Fruit fly (Drosophila melanogaster): ENCODE data around the gene CG3402.

The CG3402 gene

dm6 chr3L:628654-629285 lies 23.9 kb downstream of the CG3402 start:
- TF ChIP-seq CG7786 (GFP tag; optimal IDR thresholded peaks at IDR 0.05) (peak; percentile 13), CG11093 (GFP tag; IDR thresholded peaks at IDR 0.05) (no peak), CG17186 (GFP tag; optimal IDR thresholded peaks at IDR 0.05) (no peak), eve (GFP tag; optimal IDR thresholded peaks at IDR 0.05) (peak in 1 of 2 experiments; percentile 53), nom (GFP tag; optimal IDR thresholded peaks at IDR 0.05) (peak; percentile 65), sens-2 (GFP tag; IDR thresholded peaks at IDR 0.05) (0 out of 2 replicates have a peak, but pooled peaks have one; percentile 21), Stat92E (GFP tag; optimal IDR thresholded peaks at IDR 0.05) (peak in 1 of 3 experiments; percentile 29), Pdp1 (GFP tag; optimal IDR thresholded peaks at IDR 0.05) (peak in 1 of 2 experiments; percentile 84)

- peak; percentile 16 for TF ChIP-seq unpg (GFP tag; optimal IDR thresholded peaks at IDR 0.05)
- no peak for TF ChIP-seq toy (GFP tag; IDR thresholded peaks at IDR 0.05)
- peak; percentile 55 for TF ChIP-seq Xrp1 (GFP tag; IDR thresholded peaks at IDR 0.05)
- TF ChIP-seq Lim3 (GFP tag; IDR thresholded peaks at IDR 0.05) = no peak
- TF ChIP-seq Mes4 (GFP tag; optimal IDR thresholded peaks at IDR 0.05) = no peak
- peak; percentile 50; the same call in 1 of the 2 replicates for TF ChIP-seq klu (GFP tag; IDR thresholded peaks at IDR 0.05)
- peak; percentile 45; the same call in 1 of the 2 replicates for TF ChIP-seq amos (GFP tag; IDR thresholded peaks at IDR 0.05; ENCODE audit: partially characterized antibody)
- TF ChIP-seq CG2129 (GFP tag; IDR thresholded peaks at IDR 0.05; ENCODE audit: partially characterized antibody) = no peak
- TF ChIP-seq Nf-YB (GFP tag; optimal IDR thresholded peaks at IDR 0.05) = peak; percentile 30
- peak; percentile 48 for TF ChIP-seq CG32532 (GFP tag; IDR thresholded peaks at IDR 0.05)
- peak; percentile 53; the same call in 2 of the 3 replicates for TF ChIP-seq tgo (GFP tag; IDR thresholded peaks at IDR 0.05)
- peak; percentile 55 for TF ChIP-seq NfI (GFP tag; optimal IDR thresholded peaks at IDR 0.05)
- peak; percentile 7 for TF ChIP-seq CG18764 (GFP tag; optimal IDR thresholded peaks at IDR 0.05)
- TF ChIP-seq az2 (GFP tag; optimal IDR thresholded peaks at IDR 0.05) = peak; percentile 8
- TF ChIP-seq CG32772 (GFP tag; IDR thresholded peaks at IDR 0.05) = peak; percentile 59
- TF ChIP-seq zen2 (GFP tag; IDR thresholded peaks at IDR 0.05; ENCODE audit: partially characterized antibody) = peak; percentile 78; the same call in 2 of the 3 replicates
- no peak for TF ChIP-seq CG15601 (tag; optimal IDR thresholded peaks at IDR 0.05)
- peak; percentile 39; the same call in 1 of the 2 replicates for TF ChIP-seq CG4404 (GFP tag; IDR thresholded peaks at IDR 0.05)
- TF ChIP-seq lola (GFP tag; optimal IDR thresholded peaks at IDR 0.05) = peak in 2 of 3 experiments; percentile 33 to 84
- peak; percentile 11 for TF ChIP-seq Fer3 (tag; optimal IDR thresholded peaks at IDR 0.05)
- no peak for TF ChIP-seq Camta (GFP tag; optimal IDR thresholded peaks at IDR 0.05)
- TF ChIP-seq MESR4 (GFP tag; optimal IDR thresholded peaks at IDR 0.05) = peak; percentile 7
- TF ChIP-seq z (GFP tag; IDR thresholded peaks at IDR 0.05) = no peak
- TF ChIP-seq ems (GFP tag; optimal IDR thresholded peaks at IDR 0.05) = no peak
- TF ChIP-seq CG14860 (GFP tag; IDR thresholded peaks at IDR 0.05; ENCODE audit: partially characterized antibody) = no peak
- 0 out of 2 replicates have a peak, but pooled peaks have one; percentile 39 for TF ChIP-seq tna (GFP tag; IDR thresholded peaks at IDR 0.05; ENCODE audit: partially characterized antibody)
- peak; percentile 94 for TF ChIP-seq sug (tag; optimal IDR thresholded peaks at IDR 0.05)
- TF ChIP-seq CG12769 (tag; optimal IDR thresholded peaks at IDR 0.05) = peak; percentile 97
- TF ChIP-seq slbo (GFP tag; IDR thresholded peaks at IDR 0.05) = peak; percentile 84
- no peak for TF ChIP-seq wek (GFP tag; optimal IDR thresholded peaks at IDR 0.05)
- TF ChIP-seq Hr51 (GFP tag; optimal IDR thresholded peaks at IDR 0.05) = peak in 1 of 2 experiments; percentile 9
- TF ChIP-seq Doc2 (GFP tag; IDR thresholded peaks at IDR 0.05) = no peak
- peak in 1 of 2 experiments; percentile 50 for TF ChIP-seq Eip74EF (GFP tag; optimal IDR thresholded peaks at IDR 0.05)
- 0 out of 2 replicates have a peak, but pooled peaks have one; percentile 19 for TF ChIP-seq CG11085 (GFP tag; IDR thresholded peaks at IDR 0.05)
- no peak for TF ChIP-seq Blimp-1 (GFP tag; optimal IDR thresholded peaks at IDR 0.05)
- TF ChIP-seq E2f2 (GFP tag; IDR thresholded peaks at IDR 0.05) = no peak; the same call in 1 of the 2 replicates
Observed at dm6 chr3L:627819-628601, 24.7 kb downstream of the CG3402 start.

All from whole organism, embryonic.